Worm (Caenorhabditis elegans) whole organism, late embryonic: ENCODE measurements around the gene Y39B6A.10.

Source experiments
- K02D7.2 ChIP-seq: sonication (generic microtip); optimal IDR thresholded peaks from 2 replicates; lab custom pipeline; 2017; ENCODE audit warnings: mild to moderate bottlenecking, missing genetic modification characterization, missing compliant biosample characterization
- ceh-22 ChIP-seq: sonication (generic microtip); optimal IDR thresholded peaks from 2 replicates; lab custom pipeline; 2017; ENCODE audit warnings: missing biosample characterization, missing genetic modification characterization
- pha-4 ChIP-seq: fragments of 150-350 bp; optimal IDR thresholded peaks from 2 replicates; lab custom pipeline; 2018; ENCODE audit warnings: missing biosample characterization, missing genetic modification reagents, missing genetic modification characterization
- unc-3 ChIP-seq, 2 experiments: fragments of 200-800 bp in 1 of 2; sonication (Bioruptor generic) in 1 of 2; sonication (generic microtip) in 1 of 2; conservative IDR thresholded peaks in 1 of 2; optimal IDR thresholded peaks in 1 of 2; 2 replicates each; pipeline versions ENCODE4 v1.3.6 to Lab custom; 2016 to 2022; ENCODE audit warnings: missing compliant biosample characterization in 2 of 2, missing genetic modification characterization in 2 of 2, missing genetic modification reagents in 1 of 2
- unc-42 ChIP-seq: sonication (generic microtip); optimal IDR thresholded peaks from 2 replicates; lab custom pipeline; 2016; ENCODE audit warnings: missing genotype, missing genetic modification characterization, missing compliant biosample characterization
- zip-5 ChIP-seq: sonication (generic microtip); optimal IDR thresholded peaks from 2 replicates; lab custom pipeline; 2016; ENCODE audit warnings: missing genetic modification characterization, missing compliant biosample characterization

DNA sequence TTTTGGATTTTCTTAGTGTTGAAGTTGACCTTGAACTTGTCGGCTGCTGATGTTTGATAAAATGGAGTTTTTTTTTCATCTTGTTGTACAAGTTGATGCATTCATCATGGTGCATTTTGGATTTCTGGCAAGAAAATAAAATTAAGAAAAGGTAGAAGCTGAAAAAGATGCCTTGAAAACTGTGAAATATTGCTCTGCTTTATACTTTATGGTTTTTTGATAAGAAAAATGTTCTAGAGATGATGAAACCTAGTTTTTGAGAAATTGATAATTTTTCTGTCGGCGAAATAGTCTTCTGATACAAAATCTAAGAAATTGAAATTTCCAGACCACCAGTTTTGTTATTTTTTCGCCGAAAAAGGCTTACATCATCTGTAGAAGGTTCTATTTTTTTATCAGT lies 18.9 kb upstream of the Y39B6A.10 start, which contains the start of gene Y39B6A.69:
- TF ChIP-seq pha-4 (tag; lab: Kevin White, UChicago) = no peak
- no peak for TF ChIP-seq ceh-22 (tag; lab: Kevin White, UChicago)
- TF ChIP-seq K02D7.2 (tag; lab: Kevin White, UChicago) = no peak
- no peak for TF ChIP-seq unc-42 (tag; lab: Kevin White, UChicago)
- no peak for TF ChIP-seq unc-3 (GFP tag; conservative IDR thresholded peaks at IDR 0.05; lab: Robert Waterston, UW)
- no peak for TF ChIP-seq unc-3 (tag; optimal IDR thresholded peaks at IDR 0.05; lab: Kevin White, UChicago)
- TF ChIP-seq zip-5 (tag; lab: Kevin White, UChicago) = no peak
